Worm (Caenorhabditis elegans) whole organism, L3 larva: ENCODE measurements around the gene T05C12.9.

ENCODE experiments used
- egl-5 ChIP-seq: fragments of 150-350 bp; optimal IDR thresholded peaks from 2 replicates; lab custom pipeline; 2017; ENCODE audit warnings: missing biosample characterization, missing genetic modification reagents, missing genetic modification characterization, inconsistent platforms
- fkh-2 ChIP-seq: fragments of 150-350 bp; optimal IDR thresholded peaks from 2 replicates; lab custom pipeline; 2014; ENCODE audit warnings: missing biosample characterization, missing genetic modification reagents, missing genetic modification characterization
- snpc-4 ChIP-seq: fragments of 150-350 bp; optimal IDR thresholded peaks from 2 replicates; lab custom pipeline; 2014; ENCODE audit warnings: missing biosample characterization, missing genetic modification characterization

T05C12.9 gene

DNA sequence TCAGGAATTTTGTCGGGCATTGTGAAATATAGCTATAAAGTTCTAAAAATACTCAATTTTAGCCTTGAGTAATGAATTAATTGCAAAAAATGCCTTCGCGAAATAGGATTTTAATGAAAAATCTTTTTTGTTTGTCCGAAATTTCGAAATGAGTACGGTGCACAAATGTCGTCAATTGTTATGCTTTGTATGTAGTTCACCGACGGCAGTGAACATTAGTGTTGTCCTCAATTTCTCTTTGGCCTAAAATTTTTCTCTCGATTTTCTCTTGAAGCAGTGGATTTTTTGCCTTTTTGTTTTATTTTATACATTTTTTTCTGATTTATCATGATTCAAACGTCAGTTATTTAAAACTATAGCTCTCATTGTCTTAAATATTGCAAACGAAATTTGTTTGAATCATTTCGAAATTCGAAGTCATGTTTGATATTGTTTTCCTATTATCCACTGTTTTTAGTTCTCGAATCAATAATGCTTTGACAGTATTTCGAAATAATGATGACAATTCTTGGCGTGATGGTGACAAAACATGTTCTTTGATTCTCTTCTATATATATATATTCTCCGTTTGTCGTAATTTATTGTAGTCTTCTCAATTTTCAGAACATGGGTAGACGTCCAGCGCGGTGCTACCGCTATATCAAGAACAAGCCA is 49.6 kb downstream of the T05C12.9 start, which contains the start of the genes ints-11 and rpl-10 (continued):
- no peak for TF ChIP-seq fkh-2
- TF ChIP-seq snpc-4 (tag; lab: Kevin White, UChicago) = peak; percentile 23
- no peak for TF ChIP-seq egl-5 (tag; lab: Kevin White, UChicago)
